Fruit fly (Drosophila melanogaster) whole organism, prepupa: Measurements from ENCODE around the gene CG2767.

Experiments used
- Blimp-1 ChIP-seq: fragments of 200-800 bp; sonication (Bioruptor generic); optimal IDR thresholded peaks from 3 replicates; lab custom pipeline; 2017; ENCODE audit warnings: missing biosample characterization, missing genetic modification characterization, mild to moderate bottlenecking, moderate library complexity, missing genetic modification reagents
- CG10631 ChIP-seq: fragments of 200-800 bp; sonication (Bioruptor generic); optimal IDR thresholded peaks from 2 replicates; lab custom pipeline; 2016; ENCODE audit warnings: missing biosample characterization, missing genetic modification characterization
- CG10669 ChIP-seq: fragments of 200-800 bp; sonication (Bioruptor generic); optimal IDR thresholded peaks from 3 replicates; lab custom pipeline; 2018; ENCODE audit warnings: missing biosample characterization, mild to moderate bottlenecking, missing genetic modification characterization, moderate library complexity
- CG11294 ChIP-seq: fragments of 200-800 bp; sonication (Bioruptor generic); IDR thresholded peaks from 2 replicates; pipeline ENCODE4 v1.3.6; 2022; ENCODE audit warnings: missing biosample characterization, missing genetic modification characterization
- CG11762 ChIP-seq: fragments of 200-800 bp; sonication (Bioruptor generic); optimal IDR thresholded peaks from 3 replicates; lab custom pipeline; 2016; ENCODE audit warnings: missing biosample characterization, missing genetic modification characterization; ENCODE audit not compliant: insufficient read depth
- CG15336 ChIP-seq: fragments of 200-800 bp; sonication (Bioruptor generic); IDR thresholded peaks from 2 replicates; pipeline ENCODE4 v1.3.6; 2022; ENCODE audit warnings: missing biosample characterization, missing genetic modification characterization
- CG1621 ChIP-seq: fragments of 200-800 bp; sonication (Bioruptor generic); optimal IDR thresholded peaks from 3 replicates; lab custom pipeline; 2018; ENCODE audit warnings: missing biosample characterization, mild to moderate bottlenecking, missing genetic modification characterization
- CG16779 ChIP-seq: fragments of 200-800 bp; sonication (Bioruptor generic); optimal IDR thresholded peaks from 3 replicates; lab custom pipeline; 2017; ENCODE audit warnings: missing biosample characterization, mild to moderate bottlenecking, missing genetic modification characterization
- CG32006 ChIP-seq: fragments of 200-800 bp; sonication (Bioruptor generic); optimal IDR thresholded peaks from 3 replicates; lab custom pipeline; 2017; ENCODE audit warnings: missing biosample characterization, mild to moderate bottlenecking, missing genetic modification characterization
- CG6792 ChIP-seq: fragments of 200-800 bp; sonication (Bioruptor generic); optimal IDR thresholded peaks from 3 replicates; lab custom pipeline; 2016; ENCODE audit warnings: missing biosample characterization, missing genetic modification characterization
- CG6808 ChIP-seq: fragments of 200-800 bp; sonication (Bioruptor generic); optimal IDR thresholded peaks from 3 replicates; lab custom pipeline; 2017; ENCODE audit warnings: missing biosample characterization, missing genetic modification characterization, mild to moderate bottlenecking, moderate library complexity, missing genetic modification reagents
- CG6854 ChIP-seq: fragments of 200-800 bp; sonication (Bioruptor generic); optimal IDR thresholded peaks from 2 replicates; lab custom pipeline; 2017; ENCODE audit warnings: missing biosample characterization, mild to moderate bottlenecking, missing genetic modification characterization
- CG7368 ChIP-seq: fragments of 200-800 bp; sonication (Bioruptor generic); optimal IDR thresholded peaks from 3 replicates; lab custom pipeline; 2016; ENCODE audit warnings: missing biosample characterization, missing genetic modification characterization
- CG8119 ChIP-seq: fragments of 200-800 bp; sonication (Bioruptor generic); IDR thresholded peaks from 3 replicates; pipeline ENCODE4 v1.3.6; 2022; ENCODE audit warnings: missing biosample characterization, missing genetic modification characterization
- CG8319 ChIP-seq: fragments of 200-800 bp; sonication (Bioruptor generic); optimal IDR thresholded peaks from 3 replicates; lab custom pipeline; 2016; ENCODE audit warnings: missing biosample characterization, missing genetic modification characterization
- CG8632 ChIP-seq: fragments of 200-800 bp; sonication (Bioruptor generic); optimal IDR thresholded peaks from 3 replicates; lab custom pipeline; 2016; ENCODE audit warnings: missing biosample characterization, missing genetic modification characterization
- CG9139 ChIP-seq: fragments of 200-800 bp; sonication (Bioruptor generic); optimal IDR thresholded peaks from 3 replicates; lab custom pipeline; 2017; ENCODE audit warnings: missing biosample characterization, mild to moderate bottlenecking, missing genetic modification characterization
- Eip75B ChIP-seq: fragments of 200-800 bp; sonication (Bioruptor generic); optimal IDR thresholded peaks from 3 replicates; lab custom pipeline; 2016; ENCODE audit warnings: missing biosample characterization, missing genetic modification characterization
- Eip93F ChIP-seq: fragments of 200-800 bp; sonication (Bioruptor generic); optimal IDR thresholded peaks from 2 replicates; lab custom pipeline; 2016; ENCODE audit warnings: missing biosample characterization, mild to moderate bottlenecking, missing genetic modification characterization
- Ets21C ChIP-seq: fragments of 200-800 bp; sonication (Bioruptor generic); optimal IDR thresholded peaks from 3 replicates; lab custom pipeline; 2016; ENCODE audit warnings: missing biosample characterization, missing genetic modification characterization
- Gug ChIP-seq: fragments of 200-800 bp; sonication (Bioruptor generic); IDR thresholded peaks from 2 replicates; pipeline ENCODE4 v1.3.6; 2022; ENCODE audit warnings: missing biosample characterization, missing genetic modification characterization
- Hr38 ChIP-seq: sonication (Bioruptor generic); optimal IDR thresholded peaks from 2 replicates; lab custom pipeline; 2016; ENCODE audit warnings: missing biosample characterization, missing genetic modification characterization
- Hr39 ChIP-seq: fragments of 200-800 bp; sonication (Bioruptor generic); optimal IDR thresholded peaks from 2 replicates; lab custom pipeline; 2016; ENCODE audit warnings: missing biosample characterization, missing genetic modification characterization
- Hr4 ChIP-seq: fragments of 200-800 bp; sonication (Bioruptor generic); optimal IDR thresholded peaks from 3 replicates; lab custom pipeline; 2016; ENCODE audit warnings: missing biosample characterization, missing genetic modification characterization
- Lpt ChIP-seq: fragments of 200-800 bp; sonication (Bioruptor generic); optimal IDR thresholded peaks from 3 replicates; lab custom pipeline; 2016; ENCODE audit warnings: missing biosample characterization, missing genetic modification characterization
- Met ChIP-seq: fragments of 200-800 bp; sonication (Bioruptor generic); optimal IDR thresholded peaks from 3 replicates; lab custom pipeline; 2016; ENCODE audit warnings: missing biosample characterization, missing genetic modification characterization
- OdsH ChIP-seq: fragments of 200-800 bp; sonication (Bioruptor generic); optimal IDR thresholded peaks from 3 replicates; lab custom pipeline; 2016; ENCODE audit warnings: missing biosample characterization, missing genetic modification characterization
- Smox ChIP-seq: fragments of 200-800 bp; sonication (Bioruptor generic); optimal IDR thresholded peaks from 3 replicates; lab custom pipeline; 2016; ENCODE audit warnings: missing biosample characterization, missing genetic modification characterization
- Sox102F ChIP-seq: fragments of 200-800 bp; sonication (Bioruptor generic); optimal IDR thresholded peaks from 2 replicates; lab custom pipeline; 2016; ENCODE audit warnings: missing biosample characterization, mild to moderate bottlenecking, missing genetic modification characterization
- Sox14 ChIP-seq: fragments of 200-800 bp; sonication (Bioruptor generic); optimal IDR thresholded peaks from 3 replicates; lab custom pipeline; 2016; ENCODE audit warnings: missing biosample characterization, missing genetic modification characterization
- Sox15 ChIP-seq: fragments of 200-800 bp; sonication (Bioruptor generic); optimal IDR thresholded peaks from 3 replicates; lab custom pipeline; 2016; ENCODE audit warnings: missing biosample characterization, missing genetic modification characterization
- achi ChIP-seq: fragments of 200-800 bp; sonication (Bioruptor generic); optimal IDR thresholded peaks from 3 replicates; lab custom pipeline; 2016; ENCODE audit warnings: missing biosample characterization, missing genetic modification characterization
- acj6 ChIP-seq: fragments of 200-800 bp; sonication (Bioruptor generic); optimal IDR thresholded peaks from 3 replicates; lab custom pipeline; 2016; ENCODE audit warnings: missing biosample characterization, missing genetic modification characterization
- dac ChIP-seq: fragments of 200-800 bp; sonication (Bioruptor generic); optimal IDR thresholded peaks from 2 replicates; lab custom pipeline; 2017; ENCODE audit warnings: missing biosample characterization, mild to moderate bottlenecking, missing genetic modification characterization
- dsx ChIP-seq: fragments of 200-800 bp; optimal IDR thresholded peaks from 3 replicates; lab custom pipeline; 2019; ENCODE audit warnings: missing biosample characterization, mild to moderate bottlenecking, missing genetic modification characterization, moderate library complexity; ENCODE audit not compliant: poor library complexity, severe bottlenecking
- fd85E ChIP-seq: fragments of 200-800 bp; sonication (Bioruptor generic); optimal IDR thresholded peaks from 3 replicates; lab custom pipeline; 2016; ENCODE audit warnings: missing biosample characterization, missing genetic modification characterization
- pdm3 ChIP-seq: fragments of 200-800 bp; sonication (Bioruptor generic); optimal IDR thresholded peaks from 3 replicates; lab custom pipeline; 2016; ENCODE audit warnings: missing biosample characterization, missing genetic modification characterization
- spab ChIP-seq: fragments of 200-800 bp; sonication (Bioruptor generic); optimal IDR thresholded peaks from 2 replicates; lab custom pipeline; 2017; ENCODE audit warnings: missing biosample characterization, mild to moderate bottlenecking, missing genetic modification characterization, missing genetic modification reagents
- ss ChIP-seq, 2 experiments: fragments of 200-800 bp; sonication (Bioruptor generic); optimal IDR thresholded peaks; 2 replicates in 1 of 2; 3 replicates in 1 of 2; lab custom pipeline; 2017 to 2018; ENCODE audit warnings: mild to moderate bottlenecking in 2 of 2, missing biosample characterization in 2 of 2, missing genetic modification characterization in 2 of 2, moderate library complexity in 1 of 2
- svp ChIP-seq: fragments of 200-800 bp; sonication (Bioruptor generic); peaks from one replicate; lab custom pipeline; 2016; ENCODE audit warnings: missing biosample characterization, missing genetic modification characterization
- topi ChIP-seq: fragments of 200-800 bp; sonication (Bioruptor generic); optimal IDR thresholded peaks from 3 replicates; lab custom pipeline; 2016; ENCODE audit warnings: missing biosample characterization, missing genetic modification characterization
- vri ChIP-seq: fragments of 200-800 bp; sonication (Bioruptor generic); optimal IDR thresholded peaks from 3 replicates; lab custom pipeline; 2016; ENCODE audit warnings: missing biosample characterization, mild to moderate bottlenecking, missing genetic modification characterization

The CG2767 gene

dm6 chr3R:8027203-8027688 is 19.3 kb upstream of the CG2767 start (continued):
- TF ChIP-seq CG8632 = peak; percentile 94
- peak; percentile 88 for TF ChIP-seq svp (GFP tag; lab: Kevin White, UChicago)
- peak; percentile 65 for TF ChIP-seq vri
- TF ChIP-seq CG6792 (GFP tag; lab: Kevin White, UChicago) = peak; percentile 87
- TF ChIP-seq Eip93F = peak; percentile 42
- peak; percentile 77 for TF ChIP-seq Eip75B (GFP tag; lab: Kevin White, UChicago)
- peak; percentile 91 for TF ChIP-seq CG16779 (tag; lab: Kevin White, UChicago)
- TF ChIP-seq CG9139 (GFP tag; lab: Kevin White, UChicago) = peak; percentile 82
- TF ChIP-seq dsx (GFP tag; lab: Kevin White, UChicago) = peak; percentile 85
- peak; percentile 63 for TF ChIP-seq Hr39 (GFP tag; lab: Kevin White, UChicago)
- peak; percentile 88 for TF ChIP-seq CG15336 (GFP tag; lab: Robert Waterston, UW)
- peak; percentile 74 for TF ChIP-seq spab
- TF ChIP-seq CG32006 (GFP tag; lab: Kevin White, UChicago) = peak; percentile 97
- TF ChIP-seq Hr4 (GFP tag; lab: Kevin White, UChicago) = peak; percentile 84
- peak; percentile 51 for TF ChIP-seq Met
- TF ChIP-seq CG6854 (GFP tag; lab: Kevin White, UChicago) = peak; percentile 74
- peak; percentile 85 for TF ChIP-seq acj6 (GFP tag; lab: Kevin White, UChicago)
- TF ChIP-seq CG6808 (GFP tag; lab: Kevin White, UChicago) = peak; percentile 75
- peak; percentile 64 for TF ChIP-seq Blimp-1 (GFP tag; lab: Kevin White, UChicago)
- TF ChIP-seq CG1621 (tag; lab: Kevin White, UChicago) = peak; percentile 44
- TF ChIP-seq Lpt (GFP tag; lab: Kevin White, UChicago) = peak; percentile 74
- peak; percentile 54 for TF ChIP-seq fd85E (GFP tag; lab: Kevin White, UChicago)
- TF ChIP-seq CG7368 (GFP tag; lab: Kevin White, UChicago) = peak; percentile 71
- peak; percentile 66 for TF ChIP-seq dac (GFP tag; lab: Kevin White, UChicago)
- TF ChIP-seq, all 60 proteins: peak for 55

- TF ChIP-seq CG15336 (GFP tag; lab: Robert Waterston, UW) = no peak
- no peak for TF ChIP-seq Hr39 (GFP tag; lab: Kevin White, UChicago)
- no peak for TF ChIP-seq topi
- TF ChIP-seq Ets21C (GFP tag; lab: Kevin White, UChicago) = no peak
- no peak for TF ChIP-seq CG8119 (GFP tag; lab: Robert Waterston, UW)
- TF ChIP-seq CG16779 (tag; lab: Kevin White, UChicago) = no peak
- no peak for TF ChIP-seq vri
- TF ChIP-seq Smox (GFP tag; lab: Kevin White, UChicago) = no peak
- TF ChIP-seq Hr4 (GFP tag; lab: Kevin White, UChicago) = no peak
- no peak for TF ChIP-seq CG32006 (GFP tag; lab: Kevin White, UChicago)
- TF ChIP-seq CG6854 (GFP tag; lab: Kevin White, UChicago) = no peak
- TF ChIP-seq CG11762 (GFP tag; lab: Kevin White, UChicago) = no peak
- TF ChIP-seq CG10631 (GFP tag; lab: Kevin White, UChicago) = no peak
- TF ChIP-seq, all 60 proteins: peak for 0
Measured at dm6 chr3R:8026515-8026914, 18.6 kb upstream of the CG2767 start.

dm6 chr3R:8013121-8014009 is 5.5 kb upstream of the CG2767 start, which contains the start of the genes CG10435 and Pbp95:
TSS of gene CG10435 (minus strand) at chr3R:8013201.
TSS of gene Pbp95 (plus strand) at chr3R:8013791.
- no peak for TF ChIP-seq OdsH
- no peak for TF ChIP-seq acj6 (GFP tag; lab: Kevin White, UChicago)
- no peak for TF ChIP-seq Eip93F
- TF ChIP-seq svp (GFP tag; lab: Kevin White, UChicago) = peak; percentile 97
- no peak for TF ChIP-seq Sox15
- TF ChIP-seq pdm3 (GFP tag; lab: Kevin White, UChicago) = no peak
- no peak for TF ChIP-seq CG16779 (tag; lab: Kevin White, UChicago)
- TF ChIP-seq Smox (GFP tag; lab: Kevin White, UChicago) = no peak
- TF ChIP-seq topi = no peak
- TF ChIP-seq Hr38 (GFP tag; lab: Kevin White, UChicago) = no peak
- TF ChIP-seq ss (GFP tag; optimal IDR thresholded peaks at IDR 0.05; lab: Kevin White, UChicago) = no peak
- no peak for TF ChIP-seq CG32006 (GFP tag; lab: Kevin White, UChicago)
- TF ChIP-seq Lpt (GFP tag; lab: Kevin White, UChicago) = peak; percentile 45
- TF ChIP-seq achi (GFP tag; lab: Kevin White, UChicago) = no peak
- TF ChIP-seq CG8119 (GFP tag; lab: Robert Waterston, UW) = 0 out of 3 replicates have a peak, but pooled peaks have one; percentile 14
- TF ChIP-seq CG8319 = no peak
- peak; percentile 44 for TF ChIP-seq CG10631 (GFP tag; lab: Kevin White, UChicago)
- TF ChIP-seq Sox102F = no peak
- TF ChIP-seq Gug (GFP tag; lab: Robert Waterston, UW) = no peak
- TF ChIP-seq CG6792 (GFP tag; lab: Kevin White, UChicago) = no peak
- 0 out of 2 replicates have a peak, but pooled peaks have one; percentile 24 for TF ChIP-seq CG11294
- no peak for TF ChIP-seq CG10669 (GFP tag; lab: Kevin White, UChicago)
- peak; percentile 55 for TF ChIP-seq Sox14
- TF ChIP-seq Eip75B (GFP tag; lab: Kevin White, UChicago) = no peak
- peak; percentile 24 for TF ChIP-seq Ets21C (GFP tag; lab: Kevin White, UChicago)
